Fruit fly (Drosophila melanogaster) whole organism, embryonic: ENCODE results near the gene ova.

ENCODE experiments used
- Adf1 ChIP-seq: fragments of 200-800 bp; sonication (Bioruptor generic); IDR thresholded peaks from 2 replicates; pipeline ENCODE4 v1.3.6; 2022; ENCODE audit warnings: missing biosample characterization, missing genetic modification characterization
- Bgb ChIP-seq: fragments of 200-800 bp; sonication (Bioruptor generic); IDR thresholded peaks from 2 replicates; pipeline ENCODE4 v1.3.6; 2022; ENCODE audit warnings: missing biosample characterization, missing genetic modification characterization; ENCODE audit not compliant: partially characterized antibody
- CG12104 ChIP-seq: fragments of 200-800 bp; sonication (Bioruptor generic); optimal IDR thresholded peaks from 3 replicates; lab custom pipeline; 2016; ENCODE audit warnings: missing biosample characterization, missing genetic modification characterization
- CG13123 ChIP-seq: fragments of 200-800 bp; sonication (Bioruptor generic); optimal IDR thresholded peaks from 2 replicates; lab custom pipeline; 2016; ENCODE audit warnings: missing biosample characterization, missing genetic modification characterization
- CG14710 ChIP-seq: fragments of 200-800 bp; sonication (Bioruptor generic); optimal IDR thresholded peaks from 3 replicates; lab custom pipeline; 2019; ENCODE audit warnings: missing biosample characterization, mild to moderate bottlenecking, missing genetic modification characterization, moderate library complexity
- CG15514 ChIP-seq: fragments of 200-800 bp; sonication (Bioruptor generic); optimal IDR thresholded peaks from 3 replicates; lab custom pipeline; 2017; ENCODE audit warnings: missing biosample characterization, missing genetic modification characterization, mild to moderate bottlenecking, moderate library complexity, missing genetic modification reagents
- CG1647 ChIP-seq: fragments of 200-800 bp; sonication (Bioruptor generic); optimal IDR thresholded peaks from 3 replicates; lab custom pipeline; 2016; ENCODE audit warnings: missing biosample characterization, missing genetic modification characterization
- CG16813 ChIP-seq: fragments of 200-800 bp; sonication (Bioruptor generic); IDR thresholded peaks from 3 replicates; pipeline ENCODE4 v1.3.6; 2022; ENCODE audit warnings: missing biosample characterization, missing genetic modification characterization; ENCODE audit not compliant: partially characterized antibody
- CG16815 ChIP-seq: fragments of 200-800 bp; sonication (Bioruptor generic); optimal IDR thresholded peaks from 3 replicates; lab custom pipeline; 2017; ENCODE audit warnings: missing biosample characterization, mild to moderate bottlenecking, missing genetic modification characterization
- CG16863 ChIP-seq: fragments of 200-800 bp; sonication (Bioruptor generic); optimal IDR thresholded peaks from 3 replicates; lab custom pipeline; 2016; ENCODE audit warnings: missing biosample characterization, missing genetic modification characterization
- CG17328 ChIP-seq: fragments of 200-800 bp; sonication (Bioruptor generic); IDR thresholded peaks from 2 replicates; pipeline ENCODE4 v1.3.6; 2022; ENCODE audit warnings: missing biosample characterization, missing genetic modification characterization
- CG17829 ChIP-seq: fragments of 200-800 bp; optimal IDR thresholded peaks from 2 replicates; lab custom pipeline; 2019; ENCODE audit warnings: missing biosample characterization, mild to moderate bottlenecking, missing genetic modification characterization, moderate library complexity
- CG18262 ChIP-seq: fragments of 200-800 bp; optimal IDR thresholded peaks from 3 replicates; lab custom pipeline; 2019; ENCODE audit warnings: missing biosample characterization, mild to moderate bottlenecking, missing genetic modification characterization, moderate library complexity
- CG18476 ChIP-seq: fragments of 200-800 bp; sonication (Bioruptor generic); optimal IDR thresholded peaks from 2 replicates; lab custom pipeline; 2016; ENCODE audit warnings: missing biosample characterization, mild to moderate bottlenecking, missing genetic modification characterization
- CG31365 ChIP-seq: fragments of 200-800 bp; sonication (Bioruptor generic); optimal IDR thresholded peaks from 2 replicates; lab custom pipeline; 2018; ENCODE audit warnings: missing biosample characterization, mild to moderate bottlenecking, missing genetic modification characterization
- CG43689 ChIP-seq: fragments of 200-800 bp; sonication (Bioruptor generic); IDR thresholded peaks from 2 replicates; pipeline ENCODE4 v1.3.6; 2022; ENCODE audit warnings: missing biosample characterization, missing genetic modification characterization
- CG5180 ChIP-seq: fragments of 200-800 bp; sonication (Bioruptor generic); optimal IDR thresholded peaks from 3 replicates; lab custom pipeline; 2017; ENCODE audit warnings: missing biosample characterization, missing genetic modification characterization, mild to moderate bottlenecking, moderate library complexity, missing genetic modification reagents
- CG5245 ChIP-seq: fragments of 200-800 bp; sonication (Bioruptor generic); optimal IDR thresholded peaks from 3 replicates; lab custom pipeline; 2016; ENCODE audit warnings: missing biosample characterization, missing genetic modification characterization
- CG7786 ChIP-seq: fragments of 200-800 bp; sonication (Bioruptor generic); optimal IDR thresholded peaks from 2 replicates; lab custom pipeline; 2016; ENCODE audit warnings: missing biosample characterization, missing genetic modification characterization
- CG9797 ChIP-seq: fragments of 200-800 bp; sonication (Bioruptor generic); optimal IDR thresholded peaks from 3 replicates; lab custom pipeline; 2018; ENCODE audit warnings: missing biosample characterization, mild to moderate bottlenecking, missing genetic modification characterization
- Dref ChIP-seq: fragments of 200-800 bp; sonication (Bioruptor generic); IDR thresholded peaks from 2 replicates; pipeline ENCODE4 v1.3.6; 2022; ENCODE audit warnings: missing biosample characterization, missing genetic modification characterization
- HLH3B ChIP-seq: fragments of 200-800 bp; sonication (Bioruptor generic); IDR thresholded peaks from 2 replicates; pipeline ENCODE4 v1.3.6; 2022; ENCODE audit warnings: missing biosample characterization, missing genetic modification characterization
- HLHmδ ChIP-seq: fragments of 200-800 bp; sonication (Bioruptor generic); optimal IDR thresholded peaks from 2 replicates; lab custom pipeline; 2018; ENCODE audit warnings: missing biosample characterization, mild to moderate bottlenecking, missing genetic modification characterization, moderate library complexity
- Myb ChIP-seq: fragments of 200-800 bp; sonication (Bioruptor generic); optimal IDR thresholded peaks from 2 replicates; lab custom pipeline; 2016; ENCODE audit warnings: missing biosample characterization, missing genetic modification characterization
- Nf-YC ChIP-seq: fragments of 200-800 bp; optimal IDR thresholded peaks from 3 replicates; lab custom pipeline; 2019; ENCODE audit warnings: missing biosample characterization, mild to moderate bottlenecking, missing genetic modification characterization, moderate library complexity
- Pdp1 ChIP-seq, 2 experiments: fragments of 200-800 bp; sonication (Bioruptor generic); optimal IDR thresholded peaks; 3 replicates each; lab custom pipeline; 2016; ENCODE audit warnings: missing biosample characterization in 2 of 2, missing genetic modification characterization in 2 of 2, mild to moderate bottlenecking in 1 of 2, moderate library complexity in 1 of 2
- Ptx1 ChIP-seq: fragments of 200-800 bp; sonication (Bioruptor generic); IDR thresholded peaks from 2 replicates; pipeline ENCODE4 v1.3.6; 2022; ENCODE audit warnings: missing biosample characterization, missing genetic modification characterization
- Sox102F ChIP-seq: fragments of 200-800 bp; sonication (Bioruptor generic); optimal IDR thresholded peaks from 2 replicates; lab custom pipeline; 2018; ENCODE audit warnings: missing biosample characterization, mild to moderate bottlenecking, missing genetic modification characterization, moderate library complexity
- Sry-δ ChIP-seq: fragments of 200-800 bp; sonication (Bioruptor generic); optimal IDR thresholded peaks from 2 replicates; lab custom pipeline; 2016; ENCODE audit warnings: missing biosample characterization, missing genetic modification characterization
- Xbp1 ChIP-seq: fragments of 200-800 bp; sonication (Bioruptor generic); optimal IDR thresholded peaks from 3 replicates; lab custom pipeline; 2016; ENCODE audit warnings: missing biosample characterization, mild to moderate bottlenecking, missing genetic modification characterization
- ato ChIP-seq: fragments of 200-800 bp; sonication (Bioruptor generic); IDR thresholded peaks from 2 replicates; pipeline ENCODE4 v1.3.6; 2022; ENCODE audit warnings: missing biosample characterization, missing genetic modification characterization; ENCODE audit not compliant: partially characterized antibody
- bbx ChIP-seq: fragments of 200-800 bp; sonication (Bioruptor generic); IDR thresholded peaks from 2 replicates; pipeline ENCODE4 v1.3.6; 2022; ENCODE audit warnings: missing biosample characterization, missing genetic modification characterization; ENCODE audit not compliant: partially characterized antibody
- fd102C ChIP-seq: fragments of 200-800 bp; sonication (Bioruptor generic); optimal IDR thresholded peaks from 2 replicates; lab custom pipeline; 2018; ENCODE audit warnings: missing biosample characterization, mild to moderate bottlenecking, missing genetic modification characterization, moderate library complexity
- fd64A ChIP-seq: fragments of 200-800 bp; sonication (Bioruptor generic); optimal IDR thresholded peaks from 3 replicates; lab custom pipeline; 2018; ENCODE audit warnings: missing biosample characterization, mild to moderate bottlenecking, missing genetic modification characterization
- fd96Cb ChIP-seq: fragments of 200-800 bp; sonication (Bioruptor generic); optimal IDR thresholded peaks from 2 replicates; lab custom pipeline; 2018; ENCODE audit warnings: missing biosample characterization, mild to moderate bottlenecking, missing genetic modification characterization, moderate library complexity
- lilli ChIP-seq: fragments of 200-800 bp; sonication (Bioruptor generic); optimal IDR thresholded peaks from 3 replicates; lab custom pipeline; 2016; ENCODE audit warnings: missing biosample characterization, missing genetic modification characterization
- pzg ChIP-seq: fragments of 200-800 bp; sonication (Bioruptor generic); optimal IDR thresholded peaks from 3 replicates; lab custom pipeline; 2018; ENCODE audit warnings: missing biosample characterization, mild to moderate bottlenecking, missing genetic modification characterization, moderate library complexity
- scrt ChIP-seq: fragments of 200-800 bp; sonication (Bioruptor generic); optimal IDR thresholded peaks from 2 replicates; lab custom pipeline; 2018; ENCODE audit warnings: missing biosample characterization, mild to moderate bottlenecking, missing genetic modification characterization, moderate library complexity
- sr ChIP-seq: fragments of 200-800 bp; sonication (Bioruptor generic); IDR thresholded peaks from 3 replicates; pipeline ENCODE4 v1.3.6; 2022; ENCODE audit warnings: missing biosample characterization, missing genetic modification characterization
- tll ChIP-seq, 2 experiments: fragments of 200-800 bp in 1 of 2; fragments of >200 bp in 1 of 2; sonication (Bioruptor generic) in 1 of 2; optimal IDR thresholded peaks; 2 replicates each; lab custom pipeline; 2017 to 2019; ENCODE audit warnings: missing biosample characterization in 2 of 2, missing genetic modification characterization in 2 of 2, mild to moderate bottlenecking in 1 of 2, moderate library complexity in 1 of 2

ova gene

DNA sequence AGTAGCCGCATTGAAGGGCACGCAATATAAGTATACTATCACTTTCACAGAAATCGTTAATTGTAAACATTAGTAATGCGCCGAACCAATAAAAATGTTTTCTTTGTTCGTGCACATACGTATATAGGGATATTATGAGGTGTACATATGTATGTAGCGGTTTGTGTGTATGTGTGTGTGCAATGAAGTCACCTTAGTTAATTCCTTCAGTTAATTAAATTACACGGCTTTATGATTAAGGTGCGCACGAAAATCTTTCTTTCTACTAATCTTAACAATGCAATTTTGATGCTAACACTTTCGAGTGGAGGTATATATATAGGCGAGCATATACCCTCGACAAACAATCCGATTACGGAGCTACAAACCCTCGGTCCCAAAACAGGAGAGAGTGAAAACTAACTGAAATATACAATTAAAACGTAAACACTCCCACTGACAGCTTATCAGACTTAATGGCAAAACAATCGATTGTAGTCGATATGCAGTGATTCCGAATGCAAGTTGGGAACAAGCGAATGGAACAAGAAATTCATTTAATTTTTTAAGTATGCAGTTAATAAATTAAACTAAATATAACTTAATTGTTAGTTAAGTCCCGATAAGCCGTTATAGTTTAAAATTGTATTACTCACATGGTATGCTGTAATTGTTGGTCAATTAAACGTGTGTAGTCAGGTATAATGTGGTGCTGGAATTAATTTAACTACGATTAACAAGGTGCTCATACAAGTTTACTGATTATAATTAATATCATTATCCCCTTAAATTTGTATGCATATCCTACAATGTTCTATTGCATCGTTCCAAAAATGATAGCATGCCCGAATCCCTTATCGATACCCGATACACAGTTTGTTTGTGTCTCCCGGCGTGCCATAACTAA is 10.7 kb downstream of the ova start, which contains the start of the genes Npc1a and Prosalpha6 (continued):
- no peak for TF ChIP-seq CG1647 (GFP tag; lab: Kevin White, UChicago)
- TF ChIP-seq Dref (GFP tag; lab: Robert Waterston, UW), result peak; percentile 79
- no peak for TF ChIP-seq sr (GFP tag; lab: Robert Waterston, UW)
- peak in 1 of 2 experiments; percentile 66 for TF ChIP-seq tll (GFP tag; optimal IDR thresholded peaks at IDR 0.05; lab: Kevin White, UChicago)
- peak; percentile 11 for TF ChIP-seq Myb (GFP tag; lab: Kevin White, UChicago)
- TF ChIP-seq CG5245 (GFP tag; lab: Kevin White, UChicago), result no peak
- no peak for TF ChIP-seq HLH3B (GFP tag; lab: Robert Waterston, UW)
- TF ChIP-seq scrt (GFP tag; lab: Kevin White, UChicago), result peak; percentile 14
- peak; percentile 7 for TF ChIP-seq CG18476 (GFP tag; lab: Kevin White, UChicago)
- peak; percentile 50; the same call in 1 of the 2 replicates for TF ChIP-seq bbx
- no peak for TF ChIP-seq CG16815 (GFP tag; lab: Kevin White, UChicago)
- TF ChIP-seq fd102C (GFP tag; lab: Kevin White, UChicago), result no peak
- TF ChIP-seq CG31365 (tag; lab: Kevin White, UChicago), result no peak
- peak; percentile 77 for TF ChIP-seq pzg (GFP tag; lab: Kevin White, UChicago)
- TF ChIP-seq CG43689 (GFP tag; lab: Robert Waterston, UW), result no peak
- TF ChIP-seq Bgb (GFP tag; lab: Robert Waterston, UW), result peak; percentile 62
- TF ChIP-seq CG17328 (GFP tag; lab: Robert Waterston, UW), result no peak
- TF ChIP-seq ato, result peak; percentile 57; the same call in 1 of the 2 replicates
- no peak for TF ChIP-seq CG16863 (GFP tag; lab: Kevin White, UChicago)
- TF ChIP-seq CG15514, result peak; percentile 16
- peak; percentile 71; the same call in 2 of the 3 replicates for TF ChIP-seq CG16813 (GFP tag; lab: Robert Waterston, UW)
- TF ChIP-seq CG13123, result no peak
- TF ChIP-seq fd96Cb (tag; lab: Kevin White, UChicago), result peak; percentile 1
- no peak for TF ChIP-seq Ptx1 (GFP tag; lab: Robert Waterston, UW)
- TF ChIP-seq CG14710 (tag; lab: Kevin White, UChicago), result peak; percentile 70
- TF ChIP-seq Sox102F (GFP tag; lab: Kevin White, UChicago), result no peak
- peak; percentile 91 for TF ChIP-seq Sry-δ (GFP tag; lab: Kevin White, UChicago)
- TF ChIP-seq CG12104, result no peak
- TF ChIP-seq Pdp1 (GFP tag; optimal IDR thresholded peaks at IDR 0.05; lab: Kevin White, UChicago), result peak; percentile 9 to 40
- peak; percentile 31 for TF ChIP-seq CG17829
- no peak for TF ChIP-seq fd64A (GFP tag; lab: Kevin White, UChicago)
- TF ChIP-seq Xbp1, result peak; percentile 15
- TF ChIP-seq CG5180 (GFP tag; lab: Kevin White, UChicago), result peak; percentile 21
- TF ChIP-seq lilli, result peak; percentile 28
- peak; percentile 32 for TF ChIP-seq CG18262 (tag; lab: Kevin White, UChicago)
- no peak for TF ChIP-seq HLHmδ
- no peak for TF ChIP-seq CG7786 (GFP tag; lab: Kevin White, UChicago)
- TF ChIP-seq Adf1, result no peak
- peak; percentile 30 for TF ChIP-seq Nf-YC (tag; lab: Kevin White, UChicago)
- TF ChIP-seq CG9797 (GFP tag; lab: Kevin White, UChicago), result peak; percentile 42
